Worm (Caenorhabditis elegans): Measurements from ENCODE around the gene srh-67.

srh-67 gene

ce11 chrII:12542594-12542997 lies 33.8 kb downstream of the srh-67 start (continued):
- peak; percentile 74 for TF ChIP-seq lim-7 (GFP tag; IDR thresholded peaks at IDR 0.05)
- 0 out of 2 replicates have a peak, but pooled peaks have one; percentile 40 for TF ChIP-seq ZK337.2 (GFP tag; IDR thresholded peaks at IDR 0.05)
- no peak for TF ChIP-seq nhr-77 (tag; optimal IDR thresholded peaks at IDR 0.05)
- peak; percentile 22 for TF ChIP-seq hlh-30 (tag; optimal IDR thresholded peaks at IDR 0.05; ENCODE audit: insufficient read depth)
- no peak for TF ChIP-seq lin-39 (tag; optimal IDR thresholded peaks at IDR 0.05)
- TF ChIP-seq madf-9 (GFP tag; conservative IDR thresholded peaks at IDR 0.05) = 0 out of 2 replicates have a peak, but pooled peaks have one; percentile 36
- 0 out of 2 replicates have a peak, but pooled peaks have one; percentile 46 for TF ChIP-seq Y48G9A.11 (GFP tag; IDR thresholded peaks at IDR 0.05)
- no peak for TF ChIP-seq nhr-28 (tag; optimal IDR thresholded peaks at IDR 0.05)
- TF ChIP-seq hif-1 (tag; optimal IDR thresholded peaks at IDR 0.05) = no peak
- TF ChIP-seq vab-7 (GFP tag; IDR thresholded peaks at IDR 0.05) = no peak
- TF ChIP-seq lin-1 (GFP tag; IDR thresholded peaks at IDR 0.05) = peak; percentile 49; the same call in 1 of the 2 replicates
- TF ChIP-seq ces-1 (GFP tag; optimal IDR thresholded peaks at IDR 0.05) = no peak
- TF ChIP-seq F49E8.2 (tag; optimal IDR thresholded peaks at IDR 0.05; ENCODE audit: borderline replicate concordance) = peak; percentile 4
- no peak for TF ChIP-seq aly-2 (tag; optimal IDR thresholded peaks at IDR 0.05)
- no peak for TF ChIP-seq snpc-4 (tag; optimal IDR thresholded peaks at IDR 0.05)

- TF ChIP-seq mes-2 (tag; optimal IDR thresholded peaks at IDR 0.05; ENCODE audit: poor library complexity, severe bottlenecking) (no peak), mdl-1 (tag; optimal IDR thresholded peaks at IDR 0.05) (no peak), nhr-76 (tag; optimal IDR thresholded peaks at IDR 0.05) (no peak), snpc-1.2 (GFP tag; IDR thresholded peaks at IDR 0.05) (no peak)
Observed at ce11 chrII:12544533-12544932, 35.8 kb downstream of the srh-67 start, which contains the start of gene F49C5.9. Gene F49C5.9, minus strand, starts transcription at chrII:12544633.

DNA sequence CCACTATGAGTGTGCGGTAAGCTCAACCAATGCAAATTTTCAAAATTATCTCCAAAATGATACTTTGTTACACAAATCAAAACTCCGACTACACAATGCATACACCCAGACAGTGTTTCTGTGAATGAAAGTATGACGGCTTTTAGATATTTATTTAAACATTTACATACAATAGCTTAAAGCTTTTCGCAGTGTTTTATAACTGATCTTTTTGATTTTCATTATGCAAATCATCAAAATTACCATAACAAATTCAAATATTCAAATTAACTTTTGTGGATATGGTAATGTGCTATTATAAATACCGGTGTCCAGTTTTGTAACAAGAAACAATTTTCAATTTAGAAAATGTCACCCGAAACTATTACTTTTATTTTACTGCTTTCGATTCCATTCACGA lies 37.7 kb downstream of the srh-67 start, which contains the start of the genes F49C5.5 and F49C5.10:
Gene F49C5.5 (minus strand): TSS at position 101 of the 400 bp plus-strand sequence.
Gene F49C5.10 (plus strand): TSS at position 344 of the 400 bp plus-strand sequence.
- no peak for TF ChIP-seq egl-27 (tag; optimal IDR thresholded peaks at IDR 0.05)
- no peak for TF ChIP-seq nhr-10 (tag; optimal IDR thresholded peaks at IDR 0.05)
- TF ChIP-seq fos-1 (tag; optimal IDR thresholded peaks at IDR 0.05) = no peak
- no peak for TF ChIP-seq set-16 (GFP tag; IDR thresholded peaks at IDR 0.05)
- TF ChIP-seq ceh-20 (GFP tag; IDR thresholded peaks at IDR 0.05) = no peak
- no peak for TF ChIP-seq dmd-9 (GFP tag; IDR thresholded peaks at IDR 0.05)
- no peak for TF ChIP-seq gei-8 (GFP tag; optimal IDR thresholded peaks at IDR 0.05)
- no peak for TF ChIP-seq ceh-44 (GFP tag; IDR thresholded peaks at IDR 0.05)
- TF ChIP-seq nhr-76 (tag; optimal IDR thresholded peaks at IDR 0.05) = no peak
- TF ChIP-seq daf-8 (GFP tag; IDR thresholded peaks at IDR 0.05) = no peak
- no peak for TF ChIP-seq Y105C5A.15 (GFP tag; IDR thresholded peaks at IDR 0.05)
- TF ChIP-seq ceh-32 (tag; optimal IDR thresholded peaks at IDR 0.05; ENCODE audit: poor library complexity) = no peak
- TF ChIP-seq nhr-6 (tag; optimal IDR thresholded peaks at IDR 0.05) = no peak
- TF ChIP-seq dmd-8 (GFP tag; IDR thresholded peaks at IDR 0.05) = no peak
- no peak for TF ChIP-seq lin-13 (GFP tag; optimal IDR thresholded peaks at IDR 0.05)
- TF ChIP-seq lin-38 (GFP tag; IDR thresholded peaks at IDR 0.05) = no peak
- TF ChIP-seq php-3 (GFP tag; IDR thresholded peaks at IDR 0.05) = no peak
- no peak for TF ChIP-seq unc-130 (GFP tag; optimal IDR thresholded peaks at IDR 0.05)
- no peak for TF ChIP-seq tag-97 (GFP tag; IDR thresholded peaks at IDR 0.05)
- no peak for TF ChIP-seq nhr-42 (GFP tag; IDR thresholded peaks at IDR 0.05)

All from whole organism, L4 larva.